Worm (Caenorhabditis elegans): ENCODE measurements around the gene tat-1.
A peak's percentile ranks its signal among the peaks of the same experiment; 100 is the strongest.

tat-1 gene

ce11 chrIII:12368462-12369306 lies 52.8 kb downstream of the tat-1 start, which contains the start of gene his-72 (continued):
- TF ChIP-seq unc-39 (tag; optimal IDR thresholded peaks at IDR 0.05) (no peak), lsy-12 (tag; optimal IDR thresholded peaks at IDR 0.05) (peak; percentile 56), ceh-9 (tag; optimal IDR thresholded peaks at IDR 0.05) (no peak), lin-15B (tag; optimal IDR thresholded peaks at IDR 0.05) (peak; percentile 54), nhr-11 (tag; optimal IDR thresholded peaks at IDR 0.05) (no peak), nhr-76 (tag; optimal IDR thresholded peaks at IDR 0.05) (no peak), ztf-4 (tag; optimal IDR thresholded peaks at IDR 0.05) (no peak), elt-3 (tag; optimal IDR thresholded peaks at IDR 0.05) (no peak), ceh-28 (tag; optimal IDR thresholded peaks at IDR 0.05) (peak; percentile 3), nhr-237 (tag; optimal IDR thresholded peaks at IDR 0.05) (no peak), eor-1 (tag; optimal IDR thresholded peaks at IDR 0.05) (no peak), mml-1 (tag; optimal IDR thresholded peaks at IDR 0.05) (no peak), nhr-28 (tag; optimal IDR thresholded peaks at IDR 0.05) (no peak), pha-4 (tag; optimal IDR thresholded peaks at IDR 0.05) (peak; percentile 44), zag-1 (tag; optimal IDR thresholded peaks at IDR 0.05) (no peak), nhr-25 (tag; optimal IDR thresholded peaks at IDR 0.05) (peak; percentile 40), ZK546.5 (tag; optimal IDR thresholded peaks at IDR 0.05) (no peak), ama-1 (optimal IDR thresholded peaks at IDR 0.05) (peak; percentile 90), mdl-1 (tag; optimal IDR thresholded peaks at IDR 0.05) (no peak), pqm-1 (tag; optimal IDR thresholded peaks at IDR 0.05) (peak; percentile 3)

- TF ChIP-seq ZK546.5 (tag; optimal IDR thresholded peaks at IDR 0.05) (no peak), nfya-1 (tag; optimal IDR thresholded peaks at IDR 0.05; ENCODE audit: insufficient read depth) (no peak), mml-1 (tag; optimal IDR thresholded peaks at IDR 0.05) (no peak), fos-1 (tag; optimal IDR thresholded peaks at IDR 0.05) (no peak), skn-1 (tag; optimal IDR thresholded peaks at IDR 0.05) (no peak), nhr-12 (tag; optimal IDR thresholded peaks at IDR 0.05) (no peak), unc-62 (GFP tag; optimal IDR thresholded peaks at IDR 0.05) (no peak), lin-15B (tag; optimal IDR thresholded peaks at IDR 0.05) (no peak), ama-1 (optimal IDR thresholded peaks at IDR 0.05) (no peak), elt-3 (tag; optimal IDR thresholded peaks at IDR 0.05) (no peak), ceh-28 (tag; optimal IDR thresholded peaks at IDR 0.05) (no peak), pha-4 (tag; optimal IDR thresholded peaks at IDR 0.05) (no peak), ceh-16 (tag; optimal IDR thresholded peaks at IDR 0.05) (no peak), tbx-2 (tag; optimal IDR thresholded peaks at IDR 0.05) (no peak), nhr-76 (tag; optimal IDR thresholded peaks at IDR 0.05) (no peak), egl-5 (tag; optimal IDR thresholded peaks at IDR 0.05) (no peak), nhr-67 (tag; optimal IDR thresholded peaks at IDR 0.05) (no peak), nhr-23 (tag; optimal IDR thresholded peaks at IDR 0.05) (no peak), sea-2 (GFP tag; optimal IDR thresholded peaks at IDR 0.05) (no peak)
Measured at ce11 chrIII:12367891-12368290, 53.6 kb downstream of the tat-1 start.

ce11 chrIII:12366989-12367557 lies 54.4 kb downstream of the tat-1 start, which contains the start of gene Y75B8A.33:
Gene Y75B8A.33, minus strand, starts transcription at chrIII:12367373.
- TF ChIP-seq skn-1 (tag; optimal IDR thresholded peaks at IDR 0.05), result no peak
- no peak for TF ChIP-seq ztf-11 (tag; optimal IDR thresholded peaks at IDR 0.05)
- TF ChIP-seq elt-2 (tag; optimal IDR thresholded peaks at IDR 0.05), result peak; percentile 29
- no peak for TF ChIP-seq nhr-28 (tag; optimal IDR thresholded peaks at IDR 0.05)
- TF ChIP-seq nhr-76 (tag; optimal IDR thresholded peaks at IDR 0.05), result no peak
- no peak for TF ChIP-seq elt-1 (tag; optimal IDR thresholded peaks at IDR 0.05)
- TF ChIP-seq lsy-12 (tag; optimal IDR thresholded peaks at IDR 0.05), result no peak
- no peak for TF ChIP-seq nhr-77 (tag; optimal IDR thresholded peaks at IDR 0.05)
- no peak for TF ChIP-seq egl-5 (tag; optimal IDR thresholded peaks at IDR 0.05)
- no peak for TF ChIP-seq aly-2 (tag; optimal IDR thresholded peaks at IDR 0.05)
- TF ChIP-seq nhr-23 (tag; optimal IDR thresholded peaks at IDR 0.05), result peak; percentile 21
- no peak for TF ChIP-seq mml-1 (tag; optimal IDR thresholded peaks at IDR 0.05)
- TF ChIP-seq sea-2 (GFP tag; optimal IDR thresholded peaks at IDR 0.05), result no peak
- TF ChIP-seq ama-1 (optimal IDR thresholded peaks at IDR 0.05), result peak; percentile 63
- TF ChIP-seq mdl-1 (tag; optimal IDR thresholded peaks at IDR 0.05), result no peak
- no peak for TF ChIP-seq pqm-1 (tag; optimal IDR thresholded peaks at IDR 0.05)

Data from whole organism, L3 larva.